Fruit fly (Drosophila melanogaster) whole organism, pupa: ENCODE data around the gene CG15382.

ENCODE experiments used
- CG10348 ChIP-seq: fragments of 200-800 bp; sonication (Bioruptor generic); IDR thresholded peaks from 2 replicates; pipeline ENCODE4 v1.3.6; 2022; ENCODE audit warnings: missing biosample characterization, missing genetic modification characterization
- Pif1B ChIP-seq: fragments of 200-800 bp; sonication (Bioruptor generic); optimal IDR thresholded peaks from 3 replicates; lab custom pipeline; 2016; ENCODE audit warnings: missing biosample characterization, missing genetic modification characterization
- rn ChIP-seq: fragments of 200-800 bp; sonication (Bioruptor generic); IDR thresholded peaks from 2 replicates; pipeline ENCODE4 v1.3.6; 2022; ENCODE audit warnings: missing biosample characterization, missing genetic modification characterization

- TF ChIP-seq CG10348 (GFP tag; lab: Robert Waterston, UW) (no peak), Pif1B (no peak), rn (no peak)
Measured at dm6 chr2L:2109746-2110145, 45.8 kb upstream of the CG15382 start, which contains the start of gene dpr3.
